Fruit fly (Drosophila melanogaster): ENCODE measurements around the gene CG11134.

Gene CG11134

dm6 chrX:13781739-13782502, 44.2 kb downstream of the CG11134 start, which contains the start of the genes CtsB and amrt (continued):
- TF ChIP-seq HLH4C (GFP tag; IDR thresholded peaks at IDR 0.05; ENCODE audit: partially characterized antibody): peak; percentile 76
- no peak for TF ChIP-seq CG7556 (GFP tag; optimal IDR thresholded peaks at IDR 0.05)
- TF ChIP-seq Gug (GFP tag; IDR thresholded peaks at IDR 0.05): no peak; the same call in 3 of the 4 replicates
- no peak for TF ChIP-seq ttk (GFP tag; IDR thresholded peaks at IDR 0.05)
- no peak for TF ChIP-seq Abd-B (GFP tag; optimal IDR thresholded peaks at IDR 0.05)
- TF ChIP-seq aop (GFP tag; IDR thresholded peaks at IDR 0.05): no peak
- TF ChIP-seq Usf (GFP tag; optimal IDR thresholded peaks at IDR 0.05): peak; percentile 7
- no peak for TF ChIP-seq Dfd (GFP tag; optimal IDR thresholded peaks at IDR 0.05)
- no peak for TF ChIP-seq cg (GFP tag; optimal IDR thresholded peaks at IDR 0.05)
- no peak for TF ChIP-seq mirr (GFP tag; optimal IDR thresholded peaks at IDR 0.05)
- peak; percentile 26 for TF ChIP-seq Fer3 (tag; optimal IDR thresholded peaks at IDR 0.05)
- TF ChIP-seq CG31224 (GFP tag; IDR thresholded peaks at IDR 0.05): no peak
- TF ChIP-seq CG7963 (GFP tag; IDR thresholded peaks at IDR 0.05; ENCODE audit: partially characterized antibody): peak; percentile 55; the same call in 1 of the 3 replicates
- peak; percentile 66 for TF ChIP-seq CHES-1-like (GFP tag; optimal IDR thresholded peaks at IDR 0.05)
- TF ChIP-seq Hr51 (GFP tag; optimal IDR thresholded peaks at IDR 0.05): peak in 1 of 2 experiments; percentile 26
- TF ChIP-seq CG18619 (GFP tag; optimal IDR thresholded peaks at IDR 0.05): no peak
- no peak for TF ChIP-seq danr (GFP tag; IDR thresholded peaks at IDR 0.05)
- TF ChIP-seq B-H2 (GFP tag; optimal IDR thresholded peaks at IDR 0.05): peak; percentile 20
- TF ChIP-seq tup (GFP tag; optimal IDR thresholded peaks at IDR 0.05): no peak
- peak; percentile 43 for TF ChIP-seq Hmr (GFP tag; optimal IDR thresholded peaks at IDR 0.05)
- peak in 1 of 3 experiments; percentile 42 for TF ChIP-seq lola (GFP tag; optimal IDR thresholded peaks at IDR 0.05)
- no peak for TF ChIP-seq Neu2 (GFP tag; optimal IDR thresholded peaks at IDR 0.05; ENCODE audit: borderline replicate concordance)
- TF ChIP-seq CG15479 (GFP tag; optimal IDR thresholded peaks at IDR 0.05): no peak
- peak; percentile 56 for TF ChIP-seq Ets97D (GFP tag; optimal IDR thresholded peaks at IDR 0.05)
- TF ChIP-seq Hr78 (GFP tag; optimal IDR thresholded peaks at IDR 0.05): no peak
- TF ChIP-seq CG2875 (GFP tag; optimal IDR thresholded peaks at IDR 0.05): no peak
- no peak for TF ChIP-seq btn (GFP tag; optimal IDR thresholded peaks at IDR 0.05)
- TF ChIP-seq Oli (tag; optimal IDR thresholded peaks at IDR 0.05): peak; percentile 12
- TF ChIP-seq Hr39 (optimal IDR thresholded peaks at IDR 0.05): no peak
- TF ChIP-seq CG17359 (tag; optimal IDR thresholded peaks at IDR 0.05): peak; percentile 85
- TF ChIP-seq HmgZ (tag; optimal IDR thresholded peaks at IDR 0.05): peak; percentile 46
- no peak for TF ChIP-seq CG18764 (GFP tag; optimal IDR thresholded peaks at IDR 0.05)
- TF ChIP-seq sqz (GFP tag; optimal IDR thresholded peaks at IDR 0.05): peak; percentile 93
- TF ChIP-seq CG1602 (GFP tag; optimal IDR thresholded peaks at IDR 0.05): peak; percentile 34
- no peak for TF ChIP-seq CG1529 (GFP tag; optimal IDR thresholded peaks at IDR 0.05)
- TF ChIP-seq Scr (GFP tag; IDR thresholded peaks at IDR 0.05; ENCODE audit: partially characterized antibody): peak; percentile 89
- TF ChIP-seq CG6254 (GFP tag; optimal IDR thresholded peaks at IDR 0.05): no peak
- TF ChIP-seq grau (tag; optimal IDR thresholded peaks at IDR 0.05): peak; percentile 50
- TF ChIP-seq ems (GFP tag; optimal IDR thresholded peaks at IDR 0.05): no peak
- TF ChIP-seq shn (GFP tag; optimal IDR thresholded peaks at IDR 0.05): peak; percentile 46
- no peak for TF ChIP-seq CG10321 (GFP tag; IDR thresholded peaks at IDR 0.05)
- TF ChIP-seq CG1832 (GFP tag; optimal IDR thresholded peaks at IDR 0.05): no peak
- no peak for TF ChIP-seq abd-A (tag; optimal IDR thresholded peaks at IDR 0.05)
- peak; percentile 48 for TF ChIP-seq CG10209 (GFP tag; optimal IDR thresholded peaks at IDR 0.05)
- TF ChIP-seq ab (GFP tag; optimal IDR thresholded peaks at IDR 0.05): no peak
- peak; percentile 71; the same call in 1 of the 2 replicates for TF ChIP-seq Rfx (GFP tag; IDR thresholded peaks at IDR 0.05)
- TF ChIP-seq CG11085 (GFP tag; IDR thresholded peaks at IDR 0.05): no peak
- TF ChIP-seq stc (GFP tag; IDR thresholded peaks at IDR 0.05): no peak

Data from whole organism, embryonic.